Fruit fly (Drosophila melanogaster) whole organism, larva: Measurements from ENCODE around the gene neur.

Source experiments
- noc ChIP-seq: fragments of 200-800 bp; sonication (Bioruptor generic); optimal IDR thresholded peaks from 3 replicates; lab custom pipeline; 2019; ENCODE audit warnings: missing biosample characterization, mild to moderate bottlenecking, missing genetic modification characterization, moderate library complexity

The neur gene

dm6 chr3R:9031797-9032418 lies 7.4 kb downstream of the neur start:
- TF ChIP-seq noc (tag; lab: Kevin White, UChicago), result peak; percentile 85

- TF ChIP-seq noc (tag; lab: Kevin White, UChicago), result no peak
These were observed 8.5 kb downstream of the neur start for dm6 chr3R:9030750-9031128.

- TF ChIP-seq noc (tag; lab: Kevin White, UChicago), result no peak
These were observed 9.1 kb downstream of the neur start for dm6 chr3R:9030006-9030749.

- no peak for TF ChIP-seq noc (tag; lab: Kevin White, UChicago)
These were observed 9.9 kb downstream of the neur start for dm6 chr3R:9029411-9029810.

dm6 chr3R:9028690-9029089 lies 10.6 kb downstream of the neur start:
- no peak for TF ChIP-seq noc (tag; lab: Kevin White, UChicago)

- TF ChIP-seq noc (tag; lab: Kevin White, UChicago), result no peak
These were observed 12.2 kb downstream of the neur start for dm6 chr3R:9027082-9027481.

- TF ChIP-seq noc (tag; lab: Kevin White, UChicago), result no peak
These were observed 14.3 kb downstream of the neur start for dm6 chr3R:9024835-9025510.

- TF ChIP-seq noc (tag; lab: Kevin White, UChicago), result no peak
These were observed 15.3 kb downstream of the neur start for dm6 chr3R:9023934-9024333.

dm6 chr3R:9019689-9020138 lies 19.6 kb downstream of the neur start, which contains the start of gene tgo:
TSS of gene tgo (minus strand) at chr3R:9020022.
- TF ChIP-seq noc (tag; lab: Kevin White, UChicago), result peak; percentile 41

- TF ChIP-seq noc (tag; lab: Kevin White, UChicago), result no peak
These were observed 22.4 kb downstream of the neur start for dm6 chr3R:9016869-9017268.

- TF ChIP-seq noc (tag; lab: Kevin White, UChicago), result no peak
These were observed 24.3 kb downstream of the neur start, which contains the start of the genes Kcmf1, Sf3b5 and CG11986 for dm6 chr3R:9014859-9015466. TSS of gene Kcmf1 (minus strand) at chr3R:9014909. TSS of gene Sf3b5 (minus strand) at chr3R:9015341. TSS of gene CG11986 (plus strand) at chr3R:9015446.

dm6 chr3R:9013765-9014380 lies 25.4 kb downstream of the neur start:
- peak; percentile 75 for TF ChIP-seq noc (tag; lab: Kevin White, UChicago)

dm6 chr3R:9011708-9012107 lies 27.6 kb downstream of the neur start:
- TF ChIP-seq noc (tag; lab: Kevin White, UChicago), result no peak

- no peak for TF ChIP-seq noc (tag; lab: Kevin White, UChicago)
These were observed 28.6 kb downstream of the neur start for dm6 chr3R:9010695-9011094.

- TF ChIP-seq noc (tag; lab: Kevin White, UChicago), result no peak
These were observed 31.1 kb downstream of the neur start, which contains the start of gene CG11983 for dm6 chr3R:9008202-9008601. TSS of gene CG11983 (plus strand) at chr3R:9008321.
